Fruit fly (Drosophila melanogaster) whole organism, wandering third instar larva: Measurements from ENCODE around the gene Arl2.

Experiments
- Abd-B ChIP-seq: fragments of >200 bp; optimal IDR thresholded peaks from 2 replicates; lab custom pipeline; 2017; ENCODE audit warnings: missing biosample characterization, missing genetic modification characterization
- CG9705 ChIP-seq: fragments of 200-800 bp; sonication (Bioruptor generic); optimal IDR thresholded peaks from 2 replicates; lab custom pipeline; 2018; ENCODE audit warnings: missing biosample characterization, mild to moderate bottlenecking, missing genetic modification characterization
- Dfd ChIP-seq: fragments of >200 bp; optimal IDR thresholded peaks from 2 replicates; lab custom pipeline; 2017; ENCODE audit warnings: missing biosample characterization, missing genetic modification characterization
- Myc ChIP-seq: fragments of >200 bp; optimal IDR thresholded peaks from 2 replicates; lab custom pipeline; 2017
- Rel ChIP-seq, 2 experiments: fragments of 200-800 bp; sonication (Bioruptor generic) in 1 of 2; optimal IDR thresholded peaks; 2 replicates in 1 of 2; 3 replicates in 1 of 2; lab custom pipeline; 2016 to 2019; ENCODE audit warnings: mild to moderate bottlenecking in 2 of 2, missing biosample characterization in 2 of 2, missing genetic modification characterization in 2 of 2, moderate library complexity in 1 of 2
- Vsx2 ChIP-seq: fragments of 200-300, 225-300 bp; sonication (Bioruptor generic); optimal IDR thresholded peaks from 2 replicates; lab custom pipeline; 2018; ENCODE audit warnings: missing biosample characterization, missing genetic modification characterization; ENCODE audit not compliant: partially characterized antibody
- psq ChIP-seq: fragments of 200-800 bp; sonication (Bioruptor generic); optimal IDR thresholded peaks from 3 replicates; lab custom pipeline; 2017; ENCODE audit warnings: missing biosample characterization, mild to moderate bottlenecking, missing genetic modification characterization, moderate library complexity
- usp ChIP-seq: fragments of >200 bp; optimal IDR thresholded peaks from 2 replicates; lab custom pipeline; 2017; ENCODE audit warnings: missing biosample characterization, missing genetic modification characterization

DNA sequence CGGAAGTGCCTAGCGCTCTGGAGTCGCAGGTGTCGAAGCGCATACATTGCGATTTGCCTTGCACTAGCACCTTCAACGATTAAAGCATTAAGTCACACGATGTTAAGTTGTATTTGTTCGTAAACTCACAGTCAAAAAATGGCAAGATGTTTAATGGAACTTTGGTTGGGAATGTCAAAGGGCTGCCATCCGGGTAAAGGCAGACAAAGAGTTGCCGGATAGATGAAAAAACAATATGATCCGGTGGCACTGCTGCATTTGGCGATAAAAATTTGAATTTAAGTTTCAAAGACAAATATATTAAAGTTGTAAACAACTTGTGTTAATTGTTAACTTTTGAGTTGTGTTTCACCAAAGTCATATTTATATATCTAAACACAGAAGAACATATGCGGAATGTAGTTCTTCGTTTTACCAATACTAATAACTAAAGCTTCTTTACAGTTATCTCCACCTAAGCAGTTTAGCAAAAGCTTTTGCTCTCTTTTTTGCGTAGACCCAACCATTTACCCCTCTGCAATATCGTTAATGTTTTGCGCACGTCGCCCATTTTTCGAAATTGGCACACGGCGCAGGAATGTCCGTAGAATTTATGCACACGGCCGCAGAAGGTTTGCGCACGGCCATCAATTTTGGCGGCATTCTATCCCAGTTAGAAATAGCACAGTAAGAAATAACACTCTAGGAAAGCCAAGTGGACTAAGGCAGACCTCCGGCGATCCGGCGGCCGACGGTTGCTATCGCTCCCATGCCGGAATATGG lies 24.4 kb upstream of the Arl2 start, which contains the start of gene Coq2:
- TF ChIP-seq Rel (GFP tag; optimal IDR thresholded peaks at IDR 0.05; lab: Kevin White, UChicago): no peak
- no peak for TF ChIP-seq Rel (tag; optimal IDR thresholded peaks at IDR 0.05; lab: Kevin White, UChicago)
- peak; percentile 100 for TF ChIP-seq Vsx2 (GFP tag; lab: Kevin White, UChicago)
- TF ChIP-seq CG9705: no peak
- no peak for TF ChIP-seq usp
- TF ChIP-seq Dfd (GFP tag; lab: Kevin White, UChicago): no peak
- no peak for TF ChIP-seq psq (GFP tag; lab: Kevin White, UChicago)
- TF ChIP-seq Myc (lab: Kevin White, UChicago): peak; percentile 28
- no peak for TF ChIP-seq Abd-B (GFP tag; lab: Kevin White, UChicago)
